Fruit fly (Drosophila melanogaster) whole organism, adult: ENCODE data around the gene CG8012.

ENCODE experiments used
- CG11617 ChIP-seq: fragments of 200-800 bp; sonication (Bioruptor generic); optimal IDR thresholded peaks from 2 replicates; lab custom pipeline; 2017; ENCODE audit warnings: mild to moderate bottlenecking, missing biosample characterization, missing genetic modification reagents, missing genetic modification characterization
- CG33017 ChIP-seq: fragments of 200-800 bp; sonication (Bioruptor generic); optimal IDR thresholded peaks from 2 replicates; lab custom pipeline; 2018; ENCODE audit warnings: missing biosample characterization, mild to moderate bottlenecking, missing genetic modification characterization, moderate library complexity
- CG5204 ChIP-seq: fragments of 200-800 bp; sonication (Bioruptor generic); optimal IDR thresholded peaks from 2 replicates; lab custom pipeline; 2016; ENCODE audit warnings: missing biosample characterization, missing genetic modification characterization
- CG7101 ChIP-seq: fragments of 200-800 bp; sonication (Bioruptor generic); optimal IDR thresholded peaks from 2 replicates; lab custom pipeline; 2018; ENCODE audit warnings: missing biosample characterization, mild to moderate bottlenecking, missing genetic modification characterization, moderate library complexity
- Clk ChIP-seq: fragments of 200-800 bp; sonication (Bioruptor generic); optimal IDR thresholded peaks from 2 replicates; lab custom pipeline; 2017; ENCODE audit warnings: missing biosample characterization, missing genetic modification characterization
- cic ChIP-seq: fragments of 200-800 bp; sonication (Bioruptor generic); optimal IDR thresholded peaks from 2 replicates; lab custom pipeline; 2017; ENCODE audit warnings: missing biosample characterization, mild to moderate bottlenecking, missing genetic modification characterization, moderate library complexity
- cnc ChIP-seq, 2 experiments: fragments of >200 bp; optimal IDR thresholded peaks; 2 replicates each; lab custom pipeline; 2017
- ovo ChIP-seq: fragments of 200-800 bp; sonication (Bioruptor generic); optimal IDR thresholded peaks from 2 replicates; lab custom pipeline; 2016; ENCODE audit warnings: missing biosample characterization, missing genetic modification characterization
- pad ChIP-seq: fragments of 200-800 bp; sonication (Bioruptor generic); optimal IDR thresholded peaks from 3 replicates; lab custom pipeline; 2017; ENCODE audit warnings: missing biosample characterization, missing genetic modification characterization, mild to moderate bottlenecking, moderate library complexity, missing genetic modification reagents
- tj ChIP-seq: fragments of 200-800 bp; sonication (Bioruptor generic); optimal IDR thresholded peaks from 3 replicates; lab custom pipeline; 2017; ENCODE audit warnings: missing biosample characterization, mild to moderate bottlenecking, missing genetic modification characterization, moderate library complexity
- toe ChIP-seq: fragments of 200-800 bp; sonication (Bioruptor generic); optimal IDR thresholded peaks from 2 replicates; lab custom pipeline; 2016; ENCODE audit warnings: missing biosample characterization, missing genetic modification characterization

DNA sequence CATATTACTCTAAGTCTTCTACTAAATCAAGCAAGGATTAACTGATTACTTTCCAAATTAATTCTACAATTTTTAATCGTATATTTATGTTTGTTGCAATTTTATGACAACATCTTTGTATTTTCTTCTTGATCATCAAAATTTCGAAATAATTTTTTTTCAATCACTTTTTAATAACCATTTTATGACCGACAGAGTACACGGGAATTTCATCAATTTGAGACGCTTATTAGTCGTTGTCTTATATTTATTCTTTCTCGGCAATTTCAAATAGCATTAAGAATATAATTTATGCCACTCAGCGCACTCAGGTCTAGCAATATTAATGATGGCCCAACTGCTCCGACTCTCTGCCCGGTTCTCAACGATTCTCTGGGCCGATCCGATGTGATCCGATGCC, at the start of gene CG8012:
- TF ChIP-seq pad (no peak), toe (GFP tag; lab: Kevin White, UChicago) (no peak), CG5204 (GFP tag; lab: Kevin White, UChicago) (no peak), ovo (GFP tag; lab: Kevin White, UChicago) (no peak), Clk (GFP tag; lab: Kevin White, UChicago) (no peak), CG33017 (tag; lab: Kevin White, UChicago) (no peak), cnc (optimal IDR thresholded peaks at IDR 0.05; lab: Kevin White, UChicago) (no peak), tj (GFP tag; lab: Kevin White, UChicago) (no peak), cic (GFP tag; lab: Kevin White, UChicago) (no peak), CG11617 (GFP tag; lab: Kevin White, UChicago) (no peak), CG7101 (no peak)
